Fruit fly (Drosophila melanogaster) whole organism, prepupa: ENCODE data around the gene ncm.

Experiments used
- Blimp-1 ChIP-seq: fragments of 200-800 bp; sonication (Bioruptor generic); optimal IDR thresholded peaks from 3 replicates; lab custom pipeline; 2017; ENCODE audit warnings: missing biosample characterization, missing genetic modification characterization, mild to moderate bottlenecking, moderate library complexity, missing genetic modification reagents
- CG10631 ChIP-seq: fragments of 200-800 bp; sonication (Bioruptor generic); optimal IDR thresholded peaks from 2 replicates; lab custom pipeline; 2016; ENCODE audit warnings: missing biosample characterization, missing genetic modification characterization
- CG10669 ChIP-seq: fragments of 200-800 bp; sonication (Bioruptor generic); optimal IDR thresholded peaks from 3 replicates; lab custom pipeline; 2018; ENCODE audit warnings: missing biosample characterization, mild to moderate bottlenecking, missing genetic modification characterization, moderate library complexity
- CG15336 ChIP-seq: fragments of 200-800 bp; sonication (Bioruptor generic); IDR thresholded peaks from 2 replicates; pipeline ENCODE4 v1.3.6; 2022; ENCODE audit warnings: missing biosample characterization, missing genetic modification characterization
- CG1621 ChIP-seq: fragments of 200-800 bp; sonication (Bioruptor generic); optimal IDR thresholded peaks from 3 replicates; lab custom pipeline; 2018; ENCODE audit warnings: missing biosample characterization, mild to moderate bottlenecking, missing genetic modification characterization
- CG16779 ChIP-seq: fragments of 200-800 bp; sonication (Bioruptor generic); optimal IDR thresholded peaks from 3 replicates; lab custom pipeline; 2017; ENCODE audit warnings: missing biosample characterization, mild to moderate bottlenecking, missing genetic modification characterization
- CG3032 ChIP-seq: fragments of 200-800 bp; optimal IDR thresholded peaks from 2 replicates; lab custom pipeline; 2019; ENCODE audit warnings: missing biosample characterization, mild to moderate bottlenecking, missing genetic modification characterization, moderate library complexity
- CG31627 ChIP-seq: fragments of 200-800 bp; sonication (Bioruptor generic); optimal IDR thresholded peaks from 3 replicates; lab custom pipeline; 2016; ENCODE audit warnings: missing biosample characterization, missing genetic modification characterization
- CG32006 ChIP-seq: fragments of 200-800 bp; sonication (Bioruptor generic); optimal IDR thresholded peaks from 3 replicates; lab custom pipeline; 2017; ENCODE audit warnings: missing biosample characterization, mild to moderate bottlenecking, missing genetic modification characterization
- CG3919 ChIP-seq: fragments of 200-800 bp; sonication (Bioruptor generic); optimal IDR thresholded peaks from 3 replicates; lab custom pipeline; 2016; ENCODE audit warnings: missing biosample characterization, missing genetic modification characterization
- CG6163 ChIP-seq: fragments of 200-800 bp; sonication (Bioruptor generic); IDR thresholded peaks from 3 replicates; pipeline ENCODE4 v1.3.6; 2022; ENCODE audit warnings: missing biosample characterization, missing genetic modification characterization
- CG6276 ChIP-seq: fragments of 200-800 bp; sonication (Bioruptor generic); optimal IDR thresholded peaks from 2 replicates; lab custom pipeline; 2017; ENCODE audit warnings: missing biosample characterization, mild to moderate bottlenecking, missing genetic modification characterization
- CG6792 ChIP-seq: fragments of 200-800 bp; sonication (Bioruptor generic); optimal IDR thresholded peaks from 3 replicates; lab custom pipeline; 2016; ENCODE audit warnings: missing biosample characterization, missing genetic modification characterization
- CG6854 ChIP-seq: fragments of 200-800 bp; sonication (Bioruptor generic); optimal IDR thresholded peaks from 2 replicates; lab custom pipeline; 2017; ENCODE audit warnings: missing biosample characterization, mild to moderate bottlenecking, missing genetic modification characterization
- CG7368 ChIP-seq: fragments of 200-800 bp; sonication (Bioruptor generic); optimal IDR thresholded peaks from 3 replicates; lab custom pipeline; 2016; ENCODE audit warnings: missing biosample characterization, missing genetic modification characterization
- CG8119 ChIP-seq: fragments of 200-800 bp; sonication (Bioruptor generic); IDR thresholded peaks from 3 replicates; pipeline ENCODE4 v1.3.6; 2022; ENCODE audit warnings: missing biosample characterization, missing genetic modification characterization
- CG8632 ChIP-seq: fragments of 200-800 bp; sonication (Bioruptor generic); optimal IDR thresholded peaks from 3 replicates; lab custom pipeline; 2016; ENCODE audit warnings: missing biosample characterization, missing genetic modification characterization
- Eip75B ChIP-seq: fragments of 200-800 bp; sonication (Bioruptor generic); optimal IDR thresholded peaks from 3 replicates; lab custom pipeline; 2016; ENCODE audit warnings: missing biosample characterization, missing genetic modification characterization
- Eip78C ChIP-seq: fragments of 200-800 bp; sonication (Bioruptor generic); peaks from one replicate; lab custom pipeline; 2016; ENCODE audit warnings: missing biosample characterization, missing genetic modification characterization
- Eip93F ChIP-seq: fragments of 200-800 bp; sonication (Bioruptor generic); optimal IDR thresholded peaks from 2 replicates; lab custom pipeline; 2016; ENCODE audit warnings: missing biosample characterization, mild to moderate bottlenecking, missing genetic modification characterization
- Ets21C ChIP-seq: fragments of 200-800 bp; sonication (Bioruptor generic); optimal IDR thresholded peaks from 3 replicates; lab custom pipeline; 2016; ENCODE audit warnings: missing biosample characterization, missing genetic modification characterization
- Ets96B ChIP-seq: fragments of 200-800 bp; optimal IDR thresholded peaks from 2 replicates; lab custom pipeline; 2019; ENCODE audit warnings: missing biosample characterization, mild to moderate bottlenecking, missing genetic modification characterization, moderate library complexity
- Hr38 ChIP-seq: sonication (Bioruptor generic); optimal IDR thresholded peaks from 2 replicates; lab custom pipeline; 2016; ENCODE audit warnings: missing biosample characterization, missing genetic modification characterization
- Hr39 ChIP-seq: fragments of 200-800 bp; sonication (Bioruptor generic); optimal IDR thresholded peaks from 2 replicates; lab custom pipeline; 2016; ENCODE audit warnings: missing biosample characterization, missing genetic modification characterization
- Lpt ChIP-seq: fragments of 200-800 bp; sonication (Bioruptor generic); optimal IDR thresholded peaks from 3 replicates; lab custom pipeline; 2016; ENCODE audit warnings: missing biosample characterization, missing genetic modification characterization
- Met ChIP-seq: fragments of 200-800 bp; sonication (Bioruptor generic); optimal IDR thresholded peaks from 3 replicates; lab custom pipeline; 2016; ENCODE audit warnings: missing biosample characterization, missing genetic modification characterization
- OdsH ChIP-seq: fragments of 200-800 bp; sonication (Bioruptor generic); optimal IDR thresholded peaks from 3 replicates; lab custom pipeline; 2016; ENCODE audit warnings: missing biosample characterization, missing genetic modification characterization
- Smox ChIP-seq: fragments of 200-800 bp; sonication (Bioruptor generic); optimal IDR thresholded peaks from 3 replicates; lab custom pipeline; 2016; ENCODE audit warnings: missing biosample characterization, missing genetic modification characterization
- Sox102F ChIP-seq: fragments of 200-800 bp; sonication (Bioruptor generic); optimal IDR thresholded peaks from 2 replicates; lab custom pipeline; 2016; ENCODE audit warnings: missing biosample characterization, mild to moderate bottlenecking, missing genetic modification characterization
- Sox14 ChIP-seq: fragments of 200-800 bp; sonication (Bioruptor generic); optimal IDR thresholded peaks from 3 replicates; lab custom pipeline; 2016; ENCODE audit warnings: missing biosample characterization, missing genetic modification characterization
- acj6 ChIP-seq: fragments of 200-800 bp; sonication (Bioruptor generic); optimal IDR thresholded peaks from 3 replicates; lab custom pipeline; 2016; ENCODE audit warnings: missing biosample characterization, missing genetic modification characterization
- dac ChIP-seq: fragments of 200-800 bp; sonication (Bioruptor generic); optimal IDR thresholded peaks from 2 replicates; lab custom pipeline; 2017; ENCODE audit warnings: missing biosample characterization, mild to moderate bottlenecking, missing genetic modification characterization
- dsx ChIP-seq: fragments of 200-800 bp; optimal IDR thresholded peaks from 3 replicates; lab custom pipeline; 2019; ENCODE audit warnings: missing biosample characterization, mild to moderate bottlenecking, missing genetic modification characterization, moderate library complexity; ENCODE audit not compliant: poor library complexity, severe bottlenecking
- eg ChIP-seq: fragments of 200-800 bp; sonication (Bioruptor generic); IDR thresholded peaks from 3 replicates; pipeline ENCODE4 v1.3.6; 2022; ENCODE audit warnings: missing biosample characterization, missing genetic modification characterization
- esn ChIP-seq: fragments of 200-800 bp; sonication (Bioruptor generic); optimal IDR thresholded peaks from 2 replicates; lab custom pipeline; 2016; ENCODE audit warnings: missing biosample characterization, mild to moderate bottlenecking, missing genetic modification characterization, moderate library complexity
- fd59A ChIP-seq: fragments of 200-800 bp; sonication (Bioruptor generic); optimal IDR thresholded peaks from 2 replicates; lab custom pipeline; 2017; ENCODE audit warnings: missing biosample characterization, mild to moderate bottlenecking, missing genetic modification characterization, missing genetic modification reagents
- fkh ChIP-seq: fragments of 200-800 bp; sonication (Bioruptor generic); optimal IDR thresholded peaks from 3 replicates; lab custom pipeline; 2017; ENCODE audit warnings: missing biosample characterization, mild to moderate bottlenecking, missing genetic modification characterization, moderate library complexity
- lz ChIP-seq: fragments of 200-800 bp; sonication (Bioruptor generic); optimal IDR thresholded peaks from 3 replicates; lab custom pipeline; 2016; ENCODE audit warnings: missing biosample characterization, missing genetic modification characterization
- pdm3 ChIP-seq: fragments of 200-800 bp; sonication (Bioruptor generic); optimal IDR thresholded peaks from 3 replicates; lab custom pipeline; 2016; ENCODE audit warnings: missing biosample characterization, missing genetic modification characterization
- ss ChIP-seq, 2 experiments: fragments of 200-800 bp; sonication (Bioruptor generic); optimal IDR thresholded peaks; 2 replicates in 1 of 2; 3 replicates in 1 of 2; lab custom pipeline; 2017 to 2018; ENCODE audit warnings: mild to moderate bottlenecking in 2 of 2, missing biosample characterization in 2 of 2, missing genetic modification characterization in 2 of 2, moderate library complexity in 1 of 2
- svp ChIP-seq: fragments of 200-800 bp; sonication (Bioruptor generic); peaks from one replicate; lab custom pipeline; 2016; ENCODE audit warnings: missing biosample characterization, missing genetic modification characterization

Gene ncm

dm6 chr2L:18481064-18481463 lies 32.3 kb upstream of the ncm start:
- TF ChIP-seq Eip78C (peak; percentile 5), fkh (GFP tag; lab: Kevin White, UChicago) (peak; percentile 5), dac (GFP tag; lab: Kevin White, UChicago) (no peak)
- TF ChIP-seq, all 60 proteins: peak for 2

dm6 chr2L:18480326-18481028 lies 31.7 kb upstream of the ncm start:
- TF ChIP-seq dsx (GFP tag; lab: Kevin White, UChicago): peak; percentile 3
- no peak for TF ChIP-seq CG31627
- peak; percentile 22 for TF ChIP-seq Eip78C
- peak; percentile 29 for TF ChIP-seq CG6276

dm6 chr2L:18479177-18479521 lies 30.4 kb upstream of the ncm start:
- peak; percentile 75 for TF ChIP-seq dsx (GFP tag; lab: Kevin White, UChicago)
- no peak for TF ChIP-seq svp
- peak; percentile 20 for TF ChIP-seq Eip78C

- TF ChIP-seq CG6854 (GFP tag; lab: Kevin White, UChicago) (no peak), Hr39 (GFP tag; lab: Kevin White, UChicago) (no peak), svp (peak; percentile 43), esn (no peak), Sox102F (GFP tag; lab: Kevin White, UChicago) (no peak), Ets96B (tag; lab: Kevin White, UChicago) (no peak), CG32006 (GFP tag; lab: Kevin White, UChicago) (peak; percentile 24), CG31627 (no peak), Blimp-1 (no peak), Lpt (GFP tag; lab: Kevin White, UChicago) (no peak), OdsH (GFP tag; lab: Kevin White, UChicago) (no peak), Eip75B (GFP tag; lab: Kevin White, UChicago) (no peak), Eip78C (peak; percentile 73), CG10631 (peak; percentile 4), Sox14 (GFP tag; lab: Kevin White, UChicago) (no peak), eg (GFP tag; lab: Robert Waterston, UW) (0 out of 3 replicates have a peak, but pooled peaks have one; percentile 9)
These were observed 29.9 kb upstream of the ncm start for dm6 chr2L:18478509-18479176.

dm6 chr2L:18477455-18477854 lies 28.7 kb upstream of the ncm start:
- no peak for TF ChIP-seq dac (GFP tag; lab: Kevin White, UChicago)
- TF ChIP-seq CG3919 (GFP tag; lab: Kevin White, UChicago): peak; percentile 91
- TF ChIP-seq Met (GFP tag; lab: Kevin White, UChicago): peak; percentile 73
- TF ChIP-seq Hr38: no peak
- TF ChIP-seq CG8119 (GFP tag; lab: Robert Waterston, UW): peak; percentile 78
- TF ChIP-seq Lpt (GFP tag; lab: Kevin White, UChicago): peak; percentile 55
- TF ChIP-seq Sox14 (GFP tag; lab: Kevin White, UChicago): peak; percentile 57
- no peak for TF ChIP-seq Ets21C (GFP tag; lab: Kevin White, UChicago)
- TF ChIP-seq Eip93F (GFP tag; lab: Kevin White, UChicago): peak; percentile 32
- TF ChIP-seq lz (GFP tag; lab: Kevin White, UChicago): peak; percentile 41
- no peak for TF ChIP-seq CG16779 (tag; lab: Kevin White, UChicago)
- TF ChIP-seq CG6163 (GFP tag; lab: Robert Waterston, UW): peak; percentile 92
- peak; percentile 87 for TF ChIP-seq CG8632 (GFP tag; lab: Kevin White, UChicago)
- TF ChIP-seq ss (GFP tag; optimal IDR thresholded peaks at IDR 0.05; lab: Kevin White, UChicago): peak; percentile 90 to 95
- TF ChIP-seq dsx (GFP tag; lab: Kevin White, UChicago): peak; percentile 95
- peak; percentile 88 for TF ChIP-seq acj6 (GFP tag; lab: Kevin White, UChicago)
- peak; percentile 82 for TF ChIP-seq CG7368 (GFP tag; lab: Kevin White, UChicago)
- peak; percentile 85 for TF ChIP-seq CG6792 (GFP tag; lab: Kevin White, UChicago)
- TF ChIP-seq pdm3 (GFP tag; lab: Kevin White, UChicago): peak; percentile 69
- TF ChIP-seq CG10631: peak; percentile 86
- peak; percentile 88 for TF ChIP-seq CG10669 (GFP tag; lab: Kevin White, UChicago)
- TF ChIP-seq CG3032: peak; percentile 91
- peak; percentile 81 for TF ChIP-seq fd59A (GFP tag; lab: Kevin White, UChicago)
- peak; percentile 77 for TF ChIP-seq Smox (GFP tag; lab: Kevin White, UChicago)
- TF ChIP-seq eg (GFP tag; lab: Robert Waterston, UW): peak; percentile 85
- peak; percentile 83 for TF ChIP-seq esn
- TF ChIP-seq CG15336 (GFP tag; lab: Robert Waterston, UW): peak; percentile 85
- TF ChIP-seq CG1621 (tag; lab: Kevin White, UChicago): peak; percentile 83
- TF ChIP-seq CG31627: peak; percentile 42
